Worm (Caenorhabditis elegans) whole organism, mixed stage, embryonic: Measurements from ENCODE around the gene C34C6.3.
A peak's percentile ranks its signal among the peaks of the same experiment; 100 is the strongest.

ENCODE experiments used
- M03D4.4 ChIP-seq: sonication (generic microtip); optimal IDR thresholded peaks from 2 replicates; lab custom pipeline; 2017; ENCODE audit warnings: mild to moderate bottlenecking, missing genetic modification characterization, missing compliant biosample characterization
- bed-3 ChIP-seq: fragments of 200-800 bp; sonication (Bioruptor generic); optimal IDR thresholded peaks from 3 replicates; lab custom pipeline; 2018; ENCODE audit warnings: mild to moderate bottlenecking, missing genetic modification characterization, moderate library complexity, missing compliant biosample characterization
- blmp-1 ChIP-seq: fragments of 150-350 bp; optimal IDR thresholded peaks from 2 replicates; lab custom pipeline; 2014; ENCODE audit warnings: missing biosample characterization, missing genetic modification characterization
- ceh-39 ChIP-seq: fragments of 150-350 bp; optimal IDR thresholded peaks from 2 replicates; lab custom pipeline; 2014; ENCODE audit warnings: missing biosample characterization, missing genetic modification characterization
- ceh-83 ChIP-seq: fragments of 200-800 bp; sonication (Bioruptor generic); optimal IDR thresholded peaks from 2 replicates; lab custom pipeline; 2018; ENCODE audit warnings: mild to moderate bottlenecking, missing genetic modification characterization, missing compliant biosample characterization
- cnd-1 ChIP-seq: fragments of 200-800 bp; sonication (Bioruptor generic); optimal IDR thresholded peaks from 2 replicates; lab custom pipeline; 2018; ENCODE audit warnings: mild to moderate bottlenecking, missing genetic modification characterization, missing compliant biosample characterization
- drap-1 ChIP-seq: fragments of 200-800 bp; sonication (Bioruptor generic); optimal IDR thresholded peaks from 3 replicates; lab custom pipeline; 2018; ENCODE audit warnings: mild to moderate bottlenecking, missing genetic modification characterization, missing compliant biosample characterization
- elt-1 ChIP-seq: sonication (generic microtip); optimal IDR thresholded peaks from 2 replicates; lab custom pipeline; 2017; ENCODE audit warnings: missing genetic modification characterization, mild to moderate bottlenecking, missing compliant biosample characterization, antibody characterized with exemption, moderate library complexity, borderline replicate concordance; ENCODE audit not compliant: insufficient read depth
- elt-3 ChIP-seq: fragments of 150-350 bp; optimal IDR thresholded peaks from 2 replicates; lab custom pipeline; 2014; ENCODE audit warnings: missing biosample characterization, missing genetic modification characterization
- flh-1 ChIP-seq: fragments of 200-800 bp; sonication (Bioruptor generic); optimal IDR thresholded peaks from 2 replicates; lab custom pipeline; 2018; ENCODE audit warnings: mild to moderate bottlenecking, missing genetic modification characterization, moderate library complexity, missing compliant biosample characterization
- ham-2 ChIP-seq: fragments of 200-800 bp; sonication (Bioruptor generic); optimal IDR thresholded peaks from 2 replicates; lab custom pipeline; 2018; ENCODE audit warnings: mild to moderate bottlenecking, missing genetic modification characterization, missing compliant biosample characterization
- hlh-1 ChIP-seq: fragments of 150-350 bp; optimal IDR thresholded peaks from 2 replicates; lab custom pipeline; 2014; ENCODE audit warnings: missing biosample characterization, missing genetic modification reagents, missing genetic modification characterization
- lin-13 ChIP-seq: fragments of 150-350 bp; optimal IDR thresholded peaks from 2 replicates; lab custom pipeline; 2014; ENCODE audit warnings: missing biosample characterization, missing genetic modification characterization
- lin-32 ChIP-seq: fragments of 200-800 bp; sonication (Bioruptor generic); optimal IDR thresholded peaks from 2 replicates; lab custom pipeline; 2018; ENCODE audit warnings: mild to moderate bottlenecking, missing genetic modification characterization, missing compliant biosample characterization
- mab-5 ChIP-seq: fragments of 150-350 bp; optimal IDR thresholded peaks from 2 replicates; lab custom pipeline; 2014; ENCODE audit warnings: missing biosample characterization, missing genetic modification characterization
- mep-1 ChIP-seq: fragments of 150-350 bp; optimal IDR thresholded peaks from 2 replicates; lab custom pipeline; 2017; ENCODE audit warnings: missing biosample characterization, missing genetic modification reagents, missing genetic modification characterization, inconsistent platforms
- mls-2 ChIP-seq: sonication (generic microtip); optimal IDR thresholded peaks from 2 replicates; lab custom pipeline; 2016; ENCODE audit warnings: mild to moderate bottlenecking, missing genetic modification characterization, moderate library complexity, missing compliant biosample characterization
- nhr-12 ChIP-seq: fragments of 150-350 bp; optimal IDR thresholded peaks from 2 replicates; lab custom pipeline; 2014; ENCODE audit warnings: missing biosample characterization, missing genetic modification characterization
- nhr-237 ChIP-seq: fragments of 150-350 bp; optimal IDR thresholded peaks from 2 replicates; lab custom pipeline; 2014; ENCODE audit warnings: missing biosample characterization, missing genetic modification characterization
- sem-2 ChIP-seq: fragments of 200-800 bp; sonication (Bioruptor generic); optimal IDR thresholded peaks from 2 replicates; lab custom pipeline; 2018; ENCODE audit warnings: mild to moderate bottlenecking, missing genetic modification characterization, missing compliant biosample characterization
- snpc-4 ChIP-seq: fragments of 150-350 bp; optimal IDR thresholded peaks from 2 replicates; lab custom pipeline; 2014; ENCODE audit warnings: missing biosample characterization, missing genetic modification characterization
- sptf-1 ChIP-seq: sonication (generic microtip); optimal IDR thresholded peaks from 2 replicates; lab custom pipeline; 2017; ENCODE audit warnings: mild to moderate bottlenecking, missing genetic modification characterization, moderate library complexity, missing compliant biosample characterization
- tbx-8 ChIP-seq: fragments of 200-800 bp; sonication (Bioruptor generic); optimal IDR thresholded peaks from 2 replicates; lab custom pipeline; 2018; ENCODE audit warnings: mild to moderate bottlenecking, missing genetic modification characterization, moderate library complexity, missing compliant biosample characterization
- unc-120 ChIP-seq: sonication (generic microtip); optimal IDR thresholded peaks from 2 replicates; lab custom pipeline; 2017; ENCODE audit warnings: missing genetic modification characterization, missing compliant biosample characterization; ENCODE audit not compliant: poor library complexity, severe bottlenecking
- unc-39 ChIP-seq: fragments of 150-350 bp; optimal IDR thresholded peaks from 2 replicates; lab custom pipeline; 2014; ENCODE audit warnings: missing biosample characterization, missing genetic modification characterization
- zip-8 ChIP-seq: fragments of 150-350 bp; optimal IDR thresholded peaks from 2 replicates; lab custom pipeline; 2014; ENCODE audit warnings: missing biosample characterization, missing genetic modification characterization

C34C6.3 gene

DNA sequence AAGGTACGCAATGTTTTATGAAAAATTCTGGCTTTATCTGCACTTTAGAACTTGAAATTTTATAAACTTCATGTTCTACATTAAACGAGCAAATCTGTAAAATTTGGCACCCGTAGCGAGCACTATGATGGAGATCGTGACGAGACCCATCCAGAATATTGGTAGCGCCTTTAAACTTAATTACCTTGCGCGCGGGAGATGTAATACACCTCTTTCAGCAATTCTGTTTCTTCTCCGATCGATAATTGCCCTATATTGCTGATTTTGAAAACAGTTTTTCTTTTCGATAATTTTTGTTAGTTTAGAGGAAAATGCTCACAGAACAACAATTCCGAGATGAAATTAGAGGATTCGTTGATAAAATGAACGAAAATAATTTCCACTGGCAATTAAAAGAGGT lies 32.9 kb upstream of the C34C6.3 start, which contains the start of gene atg-10:
TSS of gene atg-10 (plus strand) at position 301 of the 400 bp plus-strand sequence.
- TF ChIP-seq ham-2 (GFP tag; lab: Kevin White, UChicago) (no peak), elt-3 (no peak), drap-1 (no peak), unc-120 (tag; lab: Kevin White, UChicago) (no peak), flh-1 (GFP tag; lab: Kevin White, UChicago) (no peak)

ce11 chrII:8661539-8661938 lies 30.2 kb upstream of the C34C6.3 start, which contains the start of the genes piga-1 and eif-2Bepsilon:
Gene piga-1, minus strand, starts transcription at chrII:8661712.
Gene eif-2Bepsilon, plus strand, starts transcription at chrII:8661869.
- TF ChIP-seq bed-3 (GFP tag; lab: Kevin White, UChicago) (no peak), zip-8 (peak; percentile 56)
- TF ChIP-seq, all 35 proteins: peak for 1

DNA sequence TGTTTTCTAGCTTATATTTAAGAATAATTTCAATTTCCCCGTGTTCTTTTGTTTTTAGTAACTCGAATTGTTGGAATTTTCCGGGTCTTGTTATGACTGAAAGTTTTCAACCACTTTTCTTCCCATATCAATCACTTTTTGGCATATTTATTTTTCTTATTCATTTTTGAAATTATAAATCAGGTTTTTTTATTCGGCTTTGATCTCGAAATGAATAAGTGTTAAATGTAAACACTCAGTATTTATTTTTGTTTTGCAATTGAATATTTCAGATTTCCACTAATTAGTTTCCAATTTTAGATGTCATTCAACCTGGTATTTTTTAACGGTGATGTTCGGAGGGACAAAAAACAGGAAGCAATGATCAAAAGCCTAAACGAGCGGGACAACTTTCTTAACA lies 27.2 kb upstream of the C34C6.3 start, which contains the start of gene etc-1:
TSS of gene etc-1 (plus strand) at position 301 of the 400 bp plus-strand sequence.
- TF ChIP-seq mep-1 (tag; lab: Kevin White, UChicago) (no peak), lin-32 (GFP tag; lab: Kevin White, UChicago) (no peak), sptf-1 (tag; lab: Kevin White, UChicago) (no peak), drap-1 (no peak), tbx-8 (GFP tag; lab: Kevin White, UChicago) (no peak), mab-5 (tag; lab: Kevin White, UChicago) (no peak), unc-120 (tag; lab: Kevin White, UChicago) (no peak), nhr-237 (tag; lab: Kevin White, UChicago) (no peak), snpc-4 (tag; lab: Kevin White, UChicago) (no peak), blmp-1 (tag; lab: Kevin White, UChicago) (no peak)

ce11 chrII:8668871-8669270 lies 22.8 kb upstream of the C34C6.3 start:
- no peak for TF ChIP-seq nhr-237 (tag; lab: Kevin White, UChicago)
- TF ChIP-seq bed-3 (GFP tag; lab: Kevin White, UChicago), result no peak
- TF ChIP-seq ham-2 (GFP tag; lab: Kevin White, UChicago), result no peak
- no peak for TF ChIP-seq elt-1 (tag; lab: Kevin White, UChicago)
- TF ChIP-seq elt-3, result no peak

- TF ChIP-seq unc-39 (tag; lab: Kevin White, UChicago) (no peak), drap-1 (no peak), flh-1 (GFP tag; lab: Kevin White, UChicago) (no peak), snpc-4 (tag; lab: Kevin White, UChicago) (no peak), lin-13 (tag; lab: Kevin White, UChicago) (no peak), mep-1 (tag; lab: Kevin White, UChicago) (no peak), sem-2 (no peak), sptf-1 (tag; lab: Kevin White, UChicago) (no peak), nhr-12 (no peak), zip-8 (no peak), mab-5 (tag; lab: Kevin White, UChicago) (no peak), lin-32 (GFP tag; lab: Kevin White, UChicago) (no peak), ceh-83 (GFP tag; lab: Kevin White, UChicago) (no peak), hlh-1 (tag; lab: Kevin White, UChicago) (no peak), M03D4.4 (tag; lab: Kevin White, UChicago) (no peak), elt-3 (no peak), cnd-1 (tag; lab: Kevin White, UChicago) (no peak), elt-1 (tag; lab: Kevin White, UChicago) (no peak)
Observed at ce11 chrII:8670835-8671234, 20.9 kb upstream of the C34C6.3 start.

DNA sequence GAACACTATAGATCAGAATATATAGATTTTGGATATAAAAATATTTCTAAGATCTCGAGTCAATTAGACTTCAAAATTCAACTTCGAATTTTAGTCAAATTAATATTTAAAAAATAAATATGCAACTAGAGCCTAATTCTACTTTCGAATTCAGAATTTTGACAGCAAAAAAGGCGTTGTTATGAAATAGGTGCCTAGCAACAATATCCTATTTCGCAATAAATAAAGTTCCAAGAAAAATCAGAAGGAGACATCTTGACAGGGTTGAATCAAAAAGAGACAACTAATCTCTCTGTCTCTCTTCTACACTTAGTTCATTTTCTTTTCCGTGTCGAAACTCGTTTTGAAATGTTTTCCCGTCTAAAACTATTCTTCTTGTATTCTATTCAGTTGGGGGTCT lies 16.3 kb upstream of the C34C6.3 start:
- TF ChIP-seq snpc-4 (tag; lab: Kevin White, UChicago), result no peak

DNA sequence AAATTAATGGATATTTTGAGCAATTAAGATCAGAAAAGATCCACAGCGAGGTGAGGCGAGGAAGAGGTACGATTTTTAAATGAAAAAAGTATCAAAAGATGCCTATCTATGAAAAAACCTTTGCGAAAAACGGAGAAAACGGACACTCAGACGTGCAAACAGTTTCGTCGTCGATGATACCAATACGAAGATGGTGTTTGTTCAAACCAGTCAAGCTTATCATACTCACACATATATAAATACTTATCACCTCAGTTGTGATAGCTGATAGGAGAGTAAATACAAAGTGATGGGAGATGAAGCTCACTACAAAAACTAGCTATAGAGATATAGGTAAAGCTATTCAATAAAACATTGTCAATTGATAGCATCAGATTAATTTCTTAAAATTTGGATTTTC lies 11.9 kb upstream of the C34C6.3 start:
- TF ChIP-seq lin-13 (tag; lab: Kevin White, UChicago) (no peak), mls-2 (tag; lab: Kevin White, UChicago) (no peak), ceh-39 (tag; lab: Kevin White, UChicago) (no peak), bed-3 (GFP tag; lab: Kevin White, UChicago) (no peak), flh-1 (GFP tag; lab: Kevin White, UChicago) (no peak)
